Fruit fly (Drosophila melanogaster) ovary, adult (tissue): ENCODE data around the gene Bili.
"Not testable (repeated sequence)": the region's sequence is repeated elsewhere in the genome, so short reads cannot be mapped to it uniquely, and the experiment has no call there.

Experiments
- CG17801 ChIP-seq: fragments of 200-800 bp; optimal IDR thresholded peaks from 2 replicates; lab custom pipeline; 2019; ENCODE audit warnings: missing biosample characterization, mild to moderate bottlenecking, missing genetic modification characterization, moderate library complexity; ENCODE audit not compliant: partially characterized antibody

The Bili gene

dm6 chr3R:25131042-25131441 lies at the start of gene Bili:
TSS of gene Bili (plus strand) at chr3R:25131306.
- TF ChIP-seq CG17801 = not testable (repeated sequence)

- no peak for TF ChIP-seq CG17801
Measured at dm6 chr3R:25082348-25082747, 48.8 kb upstream of the Bili start, which contains the start of gene fd96Ca. TSS of gene fd96Ca (plus strand) at chr3R:25082684.

- TF ChIP-seq CG17801 = no peak
Measured at dm6 chr3R:25094639-25095038, 36.5 kb upstream of the Bili start, which contains the start of gene fd96Cb. TSS of gene fd96Cb (plus strand) at chr3R:25095012.

DNA sequence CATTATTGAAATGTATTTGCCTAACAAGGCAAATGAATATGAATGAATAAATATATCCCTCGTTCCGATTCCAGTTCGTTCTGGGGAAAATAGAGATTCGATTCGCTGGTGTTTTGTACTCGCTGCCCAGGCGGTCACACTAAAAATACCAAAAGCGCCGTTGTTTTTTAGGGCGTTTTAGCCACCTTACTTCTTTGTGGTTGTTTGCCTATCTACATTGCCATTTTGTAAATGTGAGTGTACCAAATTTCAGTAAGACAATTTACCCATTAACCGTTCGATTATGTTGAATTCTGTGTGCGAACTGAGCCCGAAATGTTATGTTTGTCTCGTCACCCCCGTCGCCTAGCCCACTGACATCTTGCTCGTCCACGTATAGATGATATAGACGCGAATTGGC lies 33.6 kb upstream of the Bili start, which contains the start of the genes CG33095 and CG33096:
CG33095 (plus strand) TSS at position 187 of the 400 bp plus-strand sequence.
CG33096 (plus strand) TSS at position 187 of the 400 bp plus-strand sequence.
- peak; percentile 20 for TF ChIP-seq CG17801

- TF ChIP-seq CG17801 = no peak
Measured at dm6 chr3R:25102253-25102652, 28.9 kb upstream of the Bili start, which contains the start of gene CG45095. TSS of gene CG45095 (plus strand) at chr3R:25102553.

DNA sequence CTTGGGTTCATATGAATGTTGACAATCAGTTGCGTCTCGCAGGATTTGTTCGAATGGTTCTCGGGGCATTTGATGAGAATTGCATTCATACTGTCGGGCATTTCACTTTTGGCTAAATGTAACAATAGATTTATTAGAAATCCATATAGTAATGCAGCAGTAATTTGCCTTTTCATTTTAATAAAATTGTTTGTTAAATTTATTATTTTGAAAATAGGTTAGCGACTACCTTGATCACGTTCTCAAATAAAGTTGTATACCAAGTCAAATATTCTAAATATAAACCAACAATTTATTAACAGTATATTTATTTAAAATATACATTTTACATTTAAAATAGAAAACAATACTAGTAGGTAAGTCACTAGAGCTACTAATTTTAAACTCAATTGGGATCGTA lies 22.2 kb upstream of the Bili start, which contains the start of gene CG34027:
CG34027 (minus strand) TSS at position 101 of the 400 bp plus-strand sequence.
- no peak for TF ChIP-seq CG17801

DNA sequence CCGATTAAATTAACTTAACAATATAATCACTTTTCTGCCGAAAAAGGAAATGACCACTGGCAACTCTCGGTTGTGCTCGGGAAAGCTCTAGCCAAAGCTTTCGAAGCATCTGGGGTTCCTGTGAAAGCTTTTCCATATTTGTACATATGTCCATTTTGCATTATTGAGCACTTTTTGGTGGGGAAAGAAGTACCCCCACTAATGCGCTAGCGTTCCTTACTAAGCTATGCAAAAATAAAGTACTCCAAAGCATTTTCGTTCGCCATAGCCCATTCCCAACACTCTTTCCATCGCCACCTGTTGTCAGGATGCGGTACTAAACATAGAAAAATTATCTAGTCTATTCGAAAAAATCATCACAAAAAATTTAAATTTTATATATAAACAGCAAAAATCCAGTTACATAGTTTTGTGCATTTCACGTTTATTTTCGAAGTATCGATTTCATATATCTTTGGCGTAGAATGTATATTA lies 18.6 kb upstream of the Bili start, which contains the start of gene Nepl16:
Nepl16 (minus strand) TSS at position 51 of the 474 bp plus-strand sequence.
- TF ChIP-seq CG17801 = no peak

- TF ChIP-seq CG17801 = peak; percentile 4
Measured at dm6 chr3R:25122736-25123211, 8.3 kb upstream of the Bili start, which contains the start of the genes CG31510 and TTLL5. TSS of gene CG31510 (minus strand) at chr3R:25122920. TSS of gene TTLL5 (minus strand) at chr3R:25122920.

- peak; percentile 6 for TF ChIP-seq CG17801
Measured at dm6 chr3R:25123262-25123661, 7.8 kb upstream of the Bili start, which contains the start of gene vig2. TSS of gene vig2 (plus strand) at chr3R:25123373.

- TF ChIP-seq CG17801 = no peak
Measured at dm6 chr3R:25126823-25127222, 4.3 kb upstream of the Bili start.

- TF ChIP-seq CG17801 = no peak
Measured at dm6 chr3R:25127231-25127689, 3.8 kb upstream of the Bili start, which contains the start of the genes Mocs2A, Mocs2B and Clbn. TSS of gene Mocs2A (minus strand) at chr3R:25127359. TSS of gene Mocs2B (minus strand) at chr3R:25127359. TSS of gene Clbn (plus strand) at chr3R:25127502.

DNA sequence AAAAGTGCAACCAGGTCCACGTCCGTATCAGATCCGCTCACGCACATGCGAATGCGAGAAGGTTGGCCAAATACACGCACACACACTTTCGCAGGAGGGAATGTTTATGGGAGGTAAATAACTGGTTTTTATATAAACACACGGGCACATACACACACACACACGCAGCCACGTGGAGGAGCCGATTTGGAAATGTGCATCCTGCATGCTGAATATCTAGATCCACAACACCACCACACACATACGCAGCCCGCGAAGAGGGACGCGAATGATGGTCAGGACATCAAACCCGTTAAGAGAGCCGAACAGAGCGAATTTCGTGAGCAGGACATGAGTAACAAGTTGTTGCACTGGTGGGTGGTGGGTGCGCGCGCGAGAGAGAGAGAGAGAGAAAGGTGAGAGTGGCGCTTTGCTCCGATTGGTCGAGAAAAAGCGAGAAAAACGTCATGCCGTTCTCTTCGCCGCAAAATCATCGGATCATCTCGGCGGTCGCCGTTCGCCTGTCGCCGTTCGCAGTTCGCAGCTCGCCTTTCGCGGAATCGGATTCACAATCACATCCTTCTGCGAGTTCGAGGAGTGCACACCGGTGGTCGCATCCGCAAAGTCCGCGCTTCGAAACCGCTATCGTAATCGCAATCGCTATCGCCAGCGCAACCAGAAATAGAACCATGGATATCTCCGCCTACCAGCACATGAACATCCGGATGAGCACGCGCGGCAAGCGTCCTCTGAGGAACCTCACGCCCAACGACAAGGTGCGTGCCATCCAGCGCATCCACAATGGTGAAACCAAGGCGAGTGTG lies 6.7 kb downstream of the Bili start, which contains the start of gene danr:
danr (plus strand) TSS at position 508 of the 803 bp plus-strand sequence.
- no peak for TF ChIP-seq CG17801

DNA sequence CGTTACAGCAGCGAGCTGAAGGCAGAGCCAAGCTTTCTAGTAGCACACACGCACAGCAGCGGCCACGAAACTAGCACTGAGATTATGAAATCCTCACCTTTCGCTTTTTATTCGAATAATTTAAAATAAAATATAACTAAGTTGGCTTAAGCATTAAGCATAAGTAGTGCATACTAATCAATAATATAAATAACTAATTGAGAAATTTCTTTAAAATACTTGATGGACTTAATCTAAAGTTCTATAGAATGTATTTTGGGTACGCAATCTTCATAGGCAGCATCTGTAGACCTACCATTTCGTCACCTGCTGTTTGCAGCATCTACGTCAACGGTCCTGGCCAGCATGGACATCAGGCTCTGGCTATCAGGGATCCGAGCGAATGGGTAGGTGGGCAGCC lies 21.2 kb downstream of the Bili start:
- no peak for TF ChIP-seq CG17801

- no peak for TF ChIP-seq CG17801
Measured at dm6 chr3R:25161520-25161919, 30.4 kb downstream of the Bili start.

- TF ChIP-seq CG17801 = no peak
Measured at dm6 chr3R:25166788-25167187, 35.7 kb downstream of the Bili start.

dm6 chr3R:25167407-25168191 lies 36.5 kb downstream of the Bili start:
- TF ChIP-seq CG17801 = no peak
